Fruit fly (Drosophila melanogaster): Measurements from ENCODE around the gene CG6763.
A peak's percentile ranks its signal among the peaks of the same experiment; 100 is the strongest.

CG6763 gene

dm6 chr3R:23284256-23284655 is 454 bp downstream of the CG6763 start (continued):
- TF ChIP-seq Sry-δ (GFP tag; optimal IDR thresholded peaks at IDR 0.05) (no peak), row (GFP tag; IDR thresholded peaks at IDR 0.05) (no peak), Asciz (GFP tag; optimal IDR thresholded peaks at IDR 0.05) (peak; percentile 49), Fer1 (GFP tag; optimal IDR thresholded peaks at IDR 0.05) (peak; percentile 74), CG11398 (GFP tag; optimal IDR thresholded peaks at IDR 0.05) (no peak), CG1792 (GFP tag; optimal IDR thresholded peaks at IDR 0.05) (no peak), Dbx (GFP tag; IDR thresholded peaks at IDR 0.05) (no peak), dimm (GFP tag; IDR thresholded peaks at IDR 0.05) (no peak), ro (GFP tag; IDR thresholded peaks at IDR 0.05) (no peak), CG15011 (GFP tag; optimal IDR thresholded peaks at IDR 0.05) (peak; percentile 24), E2f1 (GFP tag; IDR thresholded peaks at IDR 0.05) (no peak), CG7928 (GFP tag; optimal IDR thresholded peaks at IDR 0.05) (no peak), CG11093 (GFP tag; IDR thresholded peaks at IDR 0.05) (no peak), Mad (GFP tag; optimal IDR thresholded peaks at IDR 0.05) (no peak), Opbp (GFP tag; IDR thresholded peaks at IDR 0.05; ENCODE audit: partially characterized antibody) (no peak), CG15601 (tag; optimal IDR thresholded peaks at IDR 0.05) (peak; percentile 43), Ada2b (GFP tag; IDR thresholded peaks at IDR 0.05) (no peak), rib (GFP tag; IDR thresholded peaks at IDR 0.05) (no peak), CG12299 (tag; optimal IDR thresholded peaks at IDR 0.05) (peak; percentile 45), cwo (GFP tag; optimal IDR thresholded peaks at IDR 0.05) (peak; percentile 35), Jarid2 (GFP tag; optimal IDR thresholded peaks at IDR 0.05) (peak; percentile 25), tio (GFP tag; optimal IDR thresholded peaks at IDR 0.05) (no peak), Bdp1 (GFP tag; optimal IDR thresholded peaks at IDR 0.05) (no peak), CG33557 (GFP tag; optimal IDR thresholded peaks at IDR 0.05) (no peak), CG8359 (GFP tag; optimal IDR thresholded peaks at IDR 0.05; ENCODE audit: borderline replicate concordance) (peak; percentile 3), ind (GFP tag; optimal IDR thresholded peaks at IDR 0.05) (no peak), zf30C (GFP tag; optimal IDR thresholded peaks at IDR 0.05) (no peak), kay (GFP tag; optimal IDR thresholded peaks at IDR 0.05) (no peak), CG10959 (GFP tag; IDR thresholded peaks at IDR 0.05) (no peak), Tbp (GFP tag; optimal IDR thresholded peaks at IDR 0.05) (no peak), stc (GFP tag; IDR thresholded peaks at IDR 0.05) (no peak), z (GFP tag; IDR thresholded peaks at IDR 0.05) (no peak), CG6765 (GFP tag; optimal IDR thresholded peaks at IDR 0.05) (peak; percentile 17), NC2β (GFP tag; optimal IDR thresholded peaks at IDR 0.05) (no peak), Fer3 (tag; optimal IDR thresholded peaks at IDR 0.05) (peak; percentile 22), CG14965 (GFP tag; optimal IDR thresholded peaks at IDR 0.05; ENCODE audit: borderline replicate concordance) (no peak), klu (GFP tag; IDR thresholded peaks at IDR 0.05) (no peak), chinmo (GFP tag; IDR thresholded peaks at IDR 0.05; ENCODE audit: partially characterized antibody) (no peak), CG13624 (GFP tag; optimal IDR thresholded peaks at IDR 0.05) (no peak), abd-A (tag; optimal IDR thresholded peaks at IDR 0.05) (no peak), CG18599 (GFP tag; optimal IDR thresholded peaks at IDR 0.05) (peak; percentile 57), CG43689 (GFP tag; IDR thresholded peaks at IDR 0.05) (no peak), MBD-R2 (GFP tag; IDR thresholded peaks at IDR 0.05) (no peak), yki (optimal IDR thresholded peaks at IDR 0.05) (no peak), cad (GFP tag; optimal IDR thresholded peaks at IDR 0.05) (no peak), HLH3B (GFP tag; IDR thresholded peaks at IDR 0.05) (no peak), Nf-YA (GFP tag; IDR thresholded peaks at IDR 0.05) (no peak), lov (optimal IDR thresholded peaks at IDR 0.05) (no peak), lov (GFP tag; IDR thresholded peaks at IDR 0.05) (no peak), Adf1 (GFP tag; IDR thresholded peaks at IDR 0.05) (no peak), CG42726 (GFP tag; IDR thresholded peaks at IDR 0.05; ENCODE audit: partially characterized antibody) (no peak), CG30020 (tag; optimal IDR thresholded peaks at IDR 0.05) (no peak), maf-S (GFP tag; optimal IDR thresholded peaks at IDR 0.05) (no peak)

Measured in whole organism, embryonic.